Fruit fly (Drosophila melanogaster): ENCODE data around the gene Pfdn6.

Gene Pfdn6

dm6 chr3L:19951868-19952267 lies 28.4 kb downstream of the Pfdn6 start, which contains the start of gene CG34258:
Gene CG34258, minus strand, starts transcription at chr3L:19951968.
- TF ChIP-seq Hr39 (GFP tag; optimal IDR thresholded peaks at IDR 0.05) (no peak), Ets96B (tag; optimal IDR thresholded peaks at IDR 0.05) (no peak), CG4318 (GFP tag; optimal IDR thresholded peaks at IDR 0.05) (no peak), CG6792 (GFP tag; optimal IDR thresholded peaks at IDR 0.05) (no peak), Eip75B (GFP tag; optimal IDR thresholded peaks at IDR 0.05) (no peak), CG3919 (GFP tag; optimal IDR thresholded peaks at IDR 0.05) (no peak), CG32006 (GFP tag; optimal IDR thresholded peaks at IDR 0.05) (no peak), Eip78C (GFP tag) (no peak), Gug (GFP tag; IDR thresholded peaks at IDR 0.05) (no peak), CG1621 (tag; optimal IDR thresholded peaks at IDR 0.05) (no peak), svp (GFP tag) (no peak), cyc (GFP tag; optimal IDR thresholded peaks at IDR 0.05) (no peak), CG11294 (GFP tag; IDR thresholded peaks at IDR 0.05) (no peak), Sox15 (GFP tag; optimal IDR thresholded peaks at IDR 0.05) (no peak), fd59A (GFP tag; optimal IDR thresholded peaks at IDR 0.05) (no peak), vri (GFP tag; optimal IDR thresholded peaks at IDR 0.05) (no peak), CG11902 (GFP tag; optimal IDR thresholded peaks at IDR 0.05) (no peak), lz (GFP tag; optimal IDR thresholded peaks at IDR 0.05) (no peak), achi (GFP tag; optimal IDR thresholded peaks at IDR 0.05) (no peak), CG8632 (GFP tag; optimal IDR thresholded peaks at IDR 0.05) (no peak)

- no peak for TF ChIP-seq CG32006 (GFP tag; optimal IDR thresholded peaks at IDR 0.05)
- TF ChIP-seq topi (GFP tag; optimal IDR thresholded peaks at IDR 0.05), result no peak
- TF ChIP-seq CG10669 (GFP tag; optimal IDR thresholded peaks at IDR 0.05), result no peak
- no peak for TF ChIP-seq Ets21C (GFP tag; optimal IDR thresholded peaks at IDR 0.05)
- no peak for TF ChIP-seq fd59A (GFP tag; optimal IDR thresholded peaks at IDR 0.05)
- TF ChIP-seq Eip93F (GFP tag; optimal IDR thresholded peaks at IDR 0.05), result no peak
- TF ChIP-seq Ets96B (tag; optimal IDR thresholded peaks at IDR 0.05), result no peak
These were observed 29.2 kb downstream of the Pfdn6 start, which contains the start of gene CG33710 for dm6 chr3L:19952690-19953089. Gene CG33710, minus strand, starts transcription at chr3L:19952790.

dm6 chr3L:19953612-19954011 lies 30.1 kb downstream of the Pfdn6 start, which contains the start of gene CG42655:
Gene CG42655, minus strand, starts transcription at chr3L:19953712.
- TF ChIP-seq CG4318 (GFP tag; optimal IDR thresholded peaks at IDR 0.05), result no peak
- TF ChIP-seq Ets96B (tag; optimal IDR thresholded peaks at IDR 0.05), result no peak
- no peak for TF ChIP-seq CG3032 (tag; optimal IDR thresholded peaks at IDR 0.05)
- no peak for TF ChIP-seq CG3919 (GFP tag; optimal IDR thresholded peaks at IDR 0.05)
- no peak for TF ChIP-seq Met (GFP tag; optimal IDR thresholded peaks at IDR 0.05)
- no peak for TF ChIP-seq Lpt (GFP tag; optimal IDR thresholded peaks at IDR 0.05)
- TF ChIP-seq fkh (GFP tag; optimal IDR thresholded peaks at IDR 0.05), result no peak
- no peak for TF ChIP-seq CG6854 (GFP tag; optimal IDR thresholded peaks at IDR 0.05)
- no peak for TF ChIP-seq CG34406 (GFP tag; optimal IDR thresholded peaks at IDR 0.05)
- no peak for TF ChIP-seq Sox14 (GFP tag; optimal IDR thresholded peaks at IDR 0.05)
- no peak for TF ChIP-seq acj6 (GFP tag; optimal IDR thresholded peaks at IDR 0.05)
- no peak for TF ChIP-seq CG1621 (tag; optimal IDR thresholded peaks at IDR 0.05)
- TF ChIP-seq esn (GFP tag; optimal IDR thresholded peaks at IDR 0.05), result no peak
- TF ChIP-seq achi (GFP tag; optimal IDR thresholded peaks at IDR 0.05), result no peak
- TF ChIP-seq fd59A (GFP tag; optimal IDR thresholded peaks at IDR 0.05), result no peak

DNA sequence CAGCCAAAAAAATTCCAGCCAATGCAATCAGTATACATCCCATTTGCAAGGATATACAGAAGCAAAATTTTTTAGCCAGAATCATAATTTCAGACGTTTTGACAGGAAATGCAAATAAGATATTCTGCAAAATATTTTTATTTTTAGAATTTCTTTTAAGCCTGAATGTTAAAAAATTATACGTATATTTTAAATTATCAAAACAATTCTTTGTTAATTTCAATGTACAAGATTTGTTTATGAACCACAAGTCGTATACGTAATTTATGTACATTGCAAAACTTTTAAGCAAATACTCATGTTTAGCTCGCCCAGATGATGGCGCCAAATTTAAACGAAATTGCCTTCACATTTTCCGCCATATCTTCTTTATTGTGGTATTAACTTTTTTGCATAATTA lies 31.0 kb downstream of the Pfdn6 start, which contains the start of gene CG42654:
TSS of gene CG42654 (minus strand) at position 101 of the 400 bp plus-strand sequence.
- TF ChIP-seq cyc (GFP tag; optimal IDR thresholded peaks at IDR 0.05), result no peak
- TF ChIP-seq Eip75B (GFP tag; optimal IDR thresholded peaks at IDR 0.05), result no peak
- TF ChIP-seq fd59A (GFP tag; optimal IDR thresholded peaks at IDR 0.05), result no peak
- no peak for TF ChIP-seq CG8119 (GFP tag; IDR thresholded peaks at IDR 0.05)

- TF ChIP-seq CG1621 (tag; optimal IDR thresholded peaks at IDR 0.05), result no peak
- TF ChIP-seq vri (GFP tag; optimal IDR thresholded peaks at IDR 0.05), result no peak
- no peak for TF ChIP-seq CG11294 (GFP tag; IDR thresholded peaks at IDR 0.05)
These were observed 32.2 kb downstream of the Pfdn6 start, which contains the start of gene CG42263 for dm6 chr3L:19955699-19956098. Gene CG42263, minus strand, starts transcription at chr3L:19955799.

All from whole organism, prepupa.